Worm (Caenorhabditis elegans) whole organism, L2 larva: ENCODE results near the gene catp-6.

ENCODE experiments used
- C34F6.9 ChIP-seq: fragments of 150-350 bp; optimal IDR thresholded peaks from 2 replicates; lab custom pipeline; 2014; ENCODE audit warnings: missing biosample characterization, missing genetic modification characterization
- F13H6.1 ChIP-seq: sonication (generic microtip); optimal IDR thresholded peaks from 2 replicates; lab custom pipeline; 2016; ENCODE audit warnings: missing genetic modification characterization, missing compliant biosample characterization
- R02D3.7 ChIP-seq: fragments of 150-350 bp; optimal IDR thresholded peaks from 2 replicates; lab custom pipeline; 2014; ENCODE audit warnings: missing biosample characterization, missing genetic modification characterization
- ZK546.5 ChIP-seq: sonication (generic microtip); optimal IDR thresholded peaks from 2 replicates; lab custom pipeline; 2017; ENCODE audit warnings: missing biosample characterization, missing genetic modification characterization
- alr-1 ChIP-seq: fragments of 150-350 bp; optimal IDR thresholded peaks from 2 replicates; lab custom pipeline; 2014; ENCODE audit warnings: missing biosample characterization, missing genetic modification characterization
- aly-2 ChIP-seq: fragments of 150-350 bp; optimal IDR thresholded peaks from 2 replicates; lab custom pipeline; 2014; ENCODE audit warnings: missing biosample characterization, missing genetic modification characterization
- ama-1 ChIP-seq: fragments of 150-350 bp; optimal IDR thresholded peaks from 2 replicates; lab custom pipeline; 2018; ENCODE audit warnings: inconsistent platforms
- blmp-1 ChIP-seq: sonication (generic microtip); optimal IDR thresholded peaks from 2 replicates; lab custom pipeline; 2017; ENCODE audit warnings: missing genetic modification characterization, mild to moderate bottlenecking, missing compliant biosample characterization, antibody characterized with exemption, moderate library complexity; ENCODE audit not compliant: insufficient read depth
- ceh-16 ChIP-seq: fragments of 150-350 bp; optimal IDR thresholded peaks from 2 replicates; lab custom pipeline; 2014; ENCODE audit warnings: missing biosample characterization, missing genetic modification characterization
- ceh-82 ChIP-seq: fragments of 150-350 bp; optimal IDR thresholded peaks from 2 replicates; lab custom pipeline; 2014; ENCODE audit warnings: missing biosample characterization, missing genetic modification characterization
- crh-2 ChIP-seq: sonication (generic microtip); optimal IDR thresholded peaks from 2 replicates; lab custom pipeline; 2017; ENCODE audit warnings: missing biosample characterization, missing genetic modification characterization
- dmd-4 ChIP-seq: sonication (generic microtip); optimal IDR thresholded peaks from 2 replicates; lab custom pipeline; 2017; ENCODE audit warnings: missing biosample characterization, missing genetic modification characterization
- egl-27 ChIP-seq: sonication (generic microtip); optimal IDR thresholded peaks from 3 replicates; lab custom pipeline; 2017; ENCODE audit warnings: missing biosample characterization, missing genetic modification reagents, missing genetic modification characterization
- elt-3 ChIP-seq: sonication (generic microtip); optimal IDR thresholded peaks from 2 replicates; lab custom pipeline; 2017; ENCODE audit warnings: missing biosample characterization, missing genetic modification characterization
- fos-1 ChIP-seq: fragments of 150-350 bp; optimal IDR thresholded peaks from 2 replicates; lab custom pipeline; 2014; ENCODE audit warnings: missing biosample characterization, missing genetic modification characterization
- gmeb-1 ChIP-seq: fragments of 150-350 bp; optimal IDR thresholded peaks from 2 replicates; lab custom pipeline; 2014; ENCODE audit warnings: missing biosample characterization, missing genetic modification characterization
- lin-11 ChIP-seq: fragments of 150-350 bp; sonication (generic microtip); optimal IDR thresholded peaks from 2 replicates; lab custom pipeline; 2014; ENCODE audit warnings: missing biosample characterization, missing genetic modification characterization, inconsistent platforms, mixed read lengths
- lin-13 ChIP-seq: fragments of 150-350 bp; optimal IDR thresholded peaks from 2 replicates; lab custom pipeline; 2014; ENCODE audit warnings: missing biosample characterization, missing genetic modification reagents, missing genetic modification characterization
- lin-39 ChIP-seq: fragments of 150-350 bp; optimal IDR thresholded peaks from 2 replicates; lab custom pipeline; 2014; ENCODE audit warnings: missing biosample characterization, missing genetic modification reagents, missing genetic modification characterization
- lsy-2 ChIP-seq, 2 experiments: fragments of 150-350 bp in 1 of 2; sonication (generic microtip) in 1 of 2; optimal IDR thresholded peaks; 2 replicates each; lab custom pipeline; 2014 to 2017; ENCODE audit warnings: missing biosample characterization in 2 of 2, missing genetic modification characterization in 2 of 2
- mab-5 ChIP-seq: fragments of 150-350 bp; optimal IDR thresholded peaks from 2 replicates; lab custom pipeline; 2014; ENCODE audit warnings: missing biosample characterization, missing genetic modification characterization
- mbf-1 ChIP-seq: sonication (generic microtip); optimal IDR thresholded peaks from 2 replicates; lab custom pipeline; 2017; ENCODE audit warnings: missing biosample characterization, missing genetic modification characterization
- mdl-1 ChIP-seq, 2 experiments: fragments of 150-350 bp in 1 of 2; sonication (generic microtip) in 1 of 2; optimal IDR thresholded peaks; 2 replicates each; lab custom pipeline; 2017; ENCODE audit warnings: missing biosample characterization in 2 of 2, missing genetic modification characterization in 2 of 2
- nhr-11 ChIP-seq: fragments of 150-350 bp; optimal IDR thresholded peaks from 2 replicates; lab custom pipeline; 2014; ENCODE audit warnings: missing biosample characterization, missing genetic modification characterization
- nhr-12 ChIP-seq: fragments of 150-350 bp; optimal IDR thresholded peaks from 2 replicates; lab custom pipeline; 2014; ENCODE audit warnings: missing biosample characterization, missing genetic modification characterization
- nhr-129 ChIP-seq: fragments of 150-350 bp; optimal IDR thresholded peaks from 2 replicates; lab custom pipeline; 2014; ENCODE audit warnings: missing biosample characterization, missing genetic modification characterization
- nhr-21 ChIP-seq: fragments of 150-350 bp; optimal IDR thresholded peaks from 2 replicates; lab custom pipeline; 2014; ENCODE audit warnings: missing biosample characterization, missing genetic modification characterization
- nhr-23 ChIP-seq: fragments of 150-350 bp; optimal IDR thresholded peaks from 2 replicates; lab custom pipeline; 2014; ENCODE audit warnings: missing biosample characterization, missing genetic modification reagents, missing genetic modification characterization
- nhr-237 ChIP-seq: fragments of 150-350 bp; optimal IDR thresholded peaks from 2 replicates; lab custom pipeline; 2014; ENCODE audit warnings: missing biosample characterization, missing genetic modification characterization
- nhr-6 ChIP-seq: fragments of 150-350 bp; optimal IDR thresholded peaks from 2 replicates; lab custom pipeline; 2014; ENCODE audit warnings: missing biosample characterization, missing genetic modification characterization
- nhr-77 ChIP-seq: fragments of 150-350 bp; optimal IDR thresholded peaks from 2 replicates; lab custom pipeline; 2014; ENCODE audit warnings: missing biosample characterization, missing genetic modification characterization
- peb-1 ChIP-seq: fragments of 150-350 bp; optimal IDR thresholded peaks from 2 replicates; lab custom pipeline; 2014; ENCODE audit warnings: missing biosample characterization, missing genetic modification characterization
- sma-3 ChIP-seq: sonication (generic microtip); optimal IDR thresholded peaks from 2 replicates; lab custom pipeline; 2016; ENCODE audit warnings: missing genetic modification reagents, missing genetic modification characterization, missing compliant biosample characterization
- sma-9 ChIP-seq, 2 experiments: fragments of 150-350 bp in 1 of 2; sonication (generic microtip) in 1 of 2; optimal IDR thresholded peaks; 2 replicates each; lab custom pipeline; 2014 to 2016; ENCODE audit warnings: missing genetic modification characterization in 2 of 2, mild to moderate bottlenecking in 1 of 2, missing biosample characterization in 1 of 2, missing compliant biosample characterization in 1 of 2, missing genetic modification reagents in 1 of 2, moderate library complexity in 1 of 2
- snpc-4 ChIP-seq: fragments of 150-350 bp; optimal IDR thresholded peaks from 2 replicates; lab custom pipeline; 2014; ENCODE audit warnings: missing biosample characterization, missing genetic modification characterization
- unc-39 ChIP-seq: fragments of 150-350 bp; optimal IDR thresholded peaks from 2 replicates; lab custom pipeline; 2014; ENCODE audit warnings: missing biosample characterization, missing genetic modification characterization
- unc-55 ChIP-seq: fragments of 150-350 bp; sonication (generic microtip); optimal IDR thresholded peaks from 3 replicates; lab custom pipeline; 2014; ENCODE audit warnings: missing biosample characterization, missing genetic modification reagents, missing genetic modification characterization
- unc-62 ChIP-seq: fragments of 150-350 bp; optimal IDR thresholded peaks from 2 replicates; lab custom pipeline; 2014; ENCODE audit warnings: missing biosample characterization, missing genetic modification reagents, missing genetic modification characterization
- zag-1 ChIP-seq: fragments of 150-350 bp; optimal IDR thresholded peaks from 2 replicates; lab custom pipeline; 2014; ENCODE audit warnings: missing biosample characterization, missing genetic modification characterization
- ztf-4 ChIP-seq: fragments of 150-350 bp; optimal IDR thresholded peaks from 2 replicates; lab custom pipeline; 2014; ENCODE audit warnings: missing biosample characterization, missing genetic modification characterization

catp-6 gene

DNA sequence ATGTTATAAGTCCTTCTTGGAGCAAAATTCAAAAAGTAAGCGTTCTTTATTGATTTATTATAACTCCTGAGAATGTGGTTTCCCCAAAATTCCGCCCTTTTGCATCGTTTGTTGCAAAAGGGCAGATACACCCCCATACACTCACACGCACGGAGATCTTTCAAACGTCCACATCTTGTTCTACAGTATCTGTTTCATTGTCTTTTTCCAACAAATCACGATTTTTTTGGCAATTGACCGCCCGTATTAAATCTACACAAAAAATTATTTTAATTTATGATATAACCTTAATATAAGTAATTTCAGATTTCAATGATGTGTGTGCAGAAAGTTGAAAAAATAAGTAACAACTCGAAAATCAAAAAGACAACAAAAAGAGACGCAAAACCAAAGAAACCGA lies 34.9 kb downstream of the catp-6 start, which contains the start of gene T13F2.4:
TSS of gene T13F2.4 (plus strand) at position 301 of the 400 bp plus-strand sequence.
- TF ChIP-seq ztf-4 (no peak), unc-55 (GFP tag; lab: Kevin White, UChicago) (no peak)

ce11 chrIV:9784689-9785088 lies 39.7 kb downstream of the catp-6 start, which contains the start of gene sre-4:
sre-4 (minus strand) TSS chrIV:9784789.
- TF ChIP-seq lin-13 (GFP tag; lab: Kevin White, UChicago) (no peak), F13H6.1 (tag; lab: Kevin White, UChicago) (no peak), dmd-4 (tag; lab: Kevin White, UChicago) (no peak), nhr-11 (tag; lab: Kevin White, UChicago) (no peak), nhr-23 (tag; lab: Kevin White, UChicago) (no peak), lin-11 (no peak), unc-39 (tag; lab: Kevin White, UChicago) (no peak), nhr-237 (tag; lab: Kevin White, UChicago) (no peak), snpc-4 (tag; lab: Kevin White, UChicago) (no peak)
- TF ChIP-seq, all 48 proteins: peak for 0

ce11 chrIV:9778016-9778415 lies 46.4 kb downstream of the catp-6 start, which contains the start of gene T13F2.6:
T13F2.6 (plus strand) TSS chrIV:9778321.
- TF ChIP-seq mab-5: no peak
- TF ChIP-seq nhr-21 (tag; lab: Kevin White, UChicago): no peak
- no peak for TF ChIP-seq F13H6.1 (tag; lab: Kevin White, UChicago)
- no peak for TF ChIP-seq unc-62
- TF ChIP-seq peb-1 (tag; lab: Kevin White, UChicago): no peak
- no peak for TF ChIP-seq sma-9 (GFP tag; optimal IDR thresholded peaks at IDR 0.05; lab: Kevin White, UChicago)
- no peak for TF ChIP-seq sma-9 (tag; optimal IDR thresholded peaks at IDR 0.05; lab: Kevin White, UChicago)
- TF ChIP-seq nhr-12: no peak
- no peak for TF ChIP-seq mdl-1 (tag; optimal IDR thresholded peaks at IDR 0.05; lab: Kevin White, UChicago)
- TF ChIP-seq, all 48 proteins: peak for 0

ce11 chrIV:9777535-9777934 lies 46.8 kb downstream of the catp-6 start, which contains the start of gene sna-2:
sna-2 (minus strand) TSS chrIV:9777634.
- TF ChIP-seq lin-11 (no peak), lin-13 (GFP tag; lab: Kevin White, UChicago) (peak; percentile 8), lsy-2 (tag; optimal IDR thresholded peaks at IDR 0.05; lab: Kevin White, UChicago) (peak in 1 of 2 experiments; percentile 71), sma-9 (GFP tag; optimal IDR thresholded peaks at IDR 0.05; lab: Kevin White, UChicago) (peak; percentile 61), sma-9 (tag; optimal IDR thresholded peaks at IDR 0.05; lab: Kevin White, UChicago) (no peak), elt-3 (tag; lab: Kevin White, UChicago) (no peak), unc-55 (GFP tag; lab: Kevin White, UChicago) (peak; percentile 88), nhr-77 (tag; lab: Kevin White, UChicago) (no peak), nhr-23 (tag; lab: Kevin White, UChicago) (no peak), aly-2 (tag; lab: Kevin White, UChicago) (no peak), ceh-16 (no peak), blmp-1 (no peak), C34F6.9 (peak; percentile 77), zag-1 (no peak), gmeb-1 (tag; lab: Kevin White, UChicago) (peak; percentile 87), nhr-6 (tag; lab: Kevin White, UChicago) (no peak), unc-39 (tag; lab: Kevin White, UChicago) (no peak), sma-3 (GFP tag; lab: Kevin White, UChicago) (peak; percentile 11), unc-62 (no peak), nhr-129 (peak; percentile 52), ceh-82 (tag; lab: Kevin White, UChicago) (no peak), egl-27 (tag; lab: Kevin White, UChicago) (no peak), fos-1 (peak; percentile 25), mbf-1 (no peak), ama-1 (lab: Kevin White, UChicago) (no peak), dmd-4 (tag; lab: Kevin White, UChicago) (no peak), F13H6.1 (tag; lab: Kevin White, UChicago) (no peak), crh-2 (tag; lab: Kevin White, UChicago) (no peak), peb-1 (tag; lab: Kevin White, UChicago) (no peak), nhr-12 (no peak), alr-1 (tag; lab: Kevin White, UChicago) (no peak), lin-39 (tag; lab: Kevin White, UChicago) (no peak), snpc-4 (tag; lab: Kevin White, UChicago) (no peak), ZK546.5 (tag; lab: Kevin White, UChicago) (no peak), R02D3.7 (tag; lab: Kevin White, UChicago) (no peak), mab-5 (no peak)
